Worm (Caenorhabditis elegans) whole organism, L4/young adult: ENCODE data around the gene C15H11.1.

ENCODE experiments used
- W03F9.2 ChIP-seq: fragments of 150-350 bp; optimal IDR thresholded peaks from 2 replicates; lab custom pipeline; 2014; ENCODE audit warnings: missing biosample characterization, missing genetic modification characterization
- him-1 ChIP-seq: sonication (generic microtip); optimal IDR thresholded peaks from 2 replicates; lab custom pipeline; 2016; ENCODE audit warnings: missing genotype, missing genetic modification reagents, missing genetic modification characterization, missing compliant biosample characterization

DNA sequence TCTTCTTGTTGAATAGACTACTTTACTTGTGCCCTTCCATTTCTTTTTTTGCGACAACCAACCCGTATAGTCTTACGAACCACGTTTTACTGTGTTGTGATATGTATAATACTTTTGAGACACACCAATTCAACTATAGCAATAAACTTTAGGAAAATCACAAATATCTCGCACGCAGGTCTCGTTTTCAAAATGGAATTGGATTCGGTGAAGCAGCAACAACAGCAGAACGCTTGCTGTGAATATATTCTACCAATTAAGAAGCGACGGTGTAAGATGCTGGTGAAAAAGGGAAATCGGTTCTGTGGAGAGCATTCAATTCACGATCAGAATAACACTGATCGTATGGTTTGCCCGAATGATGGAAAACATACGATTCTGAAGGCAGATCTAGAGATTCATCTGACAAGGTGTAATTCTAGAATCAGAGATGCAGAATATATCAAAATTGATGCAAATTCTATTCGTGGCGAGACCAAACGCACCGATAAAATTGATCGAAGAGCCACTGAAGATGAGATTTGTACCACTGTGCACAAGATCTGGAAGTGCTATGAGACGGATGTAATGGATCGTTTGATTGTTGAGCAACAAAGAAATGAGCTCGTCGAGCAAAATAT is 39.2 kb upstream of the C15H11.1 start, which contains the start of gene Y49A3A.3:
- no peak for TF ChIP-seq W03F9.2 (tag; lab: Kevin White, UChicago)
- no peak for TF ChIP-seq him-1 (tag; lab: Kevin White, UChicago)
